Worm (Caenorhabditis elegans) whole organism, early embryonic: ENCODE measurements around the gene D2007.1.

Source experiments
- B0310.2 ChIP-seq: sonication (generic microtip); optimal IDR thresholded peaks from 2 replicates; lab custom pipeline; 2016; ENCODE audit warnings: mild to moderate bottlenecking, missing genetic modification characterization, missing compliant biosample characterization
- aly-1 ChIP-seq: sonication (generic microtip); optimal IDR thresholded peaks from 2 replicates; lab custom pipeline; 2016; ENCODE audit warnings: missing genetic modification characterization, missing compliant biosample characterization
- ama-1 ChIP-seq: fragments of 150-350 bp; optimal IDR thresholded peaks from 2 replicates; lab custom pipeline; 2014
- ceh-13 ChIP-seq: fragments of 200-800 bp; sonication (Bioruptor generic); optimal IDR thresholded peaks from 2 replicates; lab custom pipeline; 2018; ENCODE audit warnings: mild to moderate bottlenecking, missing genetic modification characterization, missing compliant biosample characterization
- ceh-36 ChIP-seq: sonication (generic microtip); optimal IDR thresholded peaks from 2 replicates; lab custom pipeline; 2016; ENCODE audit warnings: missing genetic modification characterization, inconsistent platforms, missing compliant biosample characterization
- ets-7 ChIP-seq: sonication (generic microtip); optimal IDR thresholded peaks from 2 replicates; lab custom pipeline; 2016; ENCODE audit warnings: missing genotype, missing genetic modification characterization, missing compliant biosample characterization
- hmbx-1 ChIP-seq: sonication (generic microtip); optimal IDR thresholded peaks from 2 replicates; lab custom pipeline; 2016; ENCODE audit warnings: mild to moderate bottlenecking, missing genetic modification characterization, missing compliant biosample characterization
- hmg-4 ChIP-seq: fragments of 200-800 bp; sonication (Bioruptor generic); optimal IDR thresholded peaks from 2 replicates; lab custom pipeline; 2018; ENCODE audit warnings: mild to moderate bottlenecking, missing genetic modification characterization, missing compliant biosample characterization
- hnd-1 ChIP-seq: sonication (generic microtip); optimal IDR thresholded peaks from 2 replicates; lab custom pipeline; 2016; ENCODE audit warnings: missing genetic modification characterization, missing compliant biosample characterization
- pes-1 ChIP-seq: fragments of 200-800 bp; sonication (Bioruptor generic); IDR thresholded peaks from 2 replicates; pipeline ENCODE4 v1.3.6; 2022; ENCODE audit warnings: missing genetic modification reagents, missing genetic modification characterization, missing compliant biosample characterization
- scrt-1 ChIP-seq: fragments of 200-800 bp; sonication (Bioruptor generic); IDR thresholded peaks from 2 replicates; pipeline ENCODE4 v1.3.6; 2022; ENCODE audit warnings: missing genetic modification characterization, missing compliant biosample characterization
- tbx-37 ChIP-seq: fragments of 200-800 bp; sonication (Bioruptor generic); conservative IDR thresholded peaks from 2 replicates; pipeline ENCODE4 v1.3.6; 2022; ENCODE audit warnings: missing genetic modification reagents, missing genetic modification characterization, missing compliant biosample characterization

DNA sequence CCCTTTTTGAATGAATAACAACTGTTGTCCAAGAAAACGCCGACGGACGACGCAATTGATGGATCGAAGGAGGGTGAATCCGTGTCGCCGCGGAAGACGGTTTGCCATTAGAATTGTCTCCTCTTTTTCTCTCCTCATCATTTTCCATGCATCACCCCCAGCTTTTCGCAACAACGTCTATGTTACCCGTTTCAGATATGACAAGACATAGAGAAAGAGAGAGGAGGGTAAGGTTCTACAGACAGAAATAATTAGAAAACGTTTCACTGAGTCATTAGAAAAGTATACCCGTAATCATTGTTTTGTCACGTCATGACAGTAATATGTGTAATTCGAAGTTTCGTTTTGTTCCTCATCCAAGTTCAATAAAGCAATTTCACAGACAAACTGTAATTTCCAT, 49.5 kb upstream of the D2007.1 start:
- no peak for TF ChIP-seq ceh-13
- TF ChIP-seq hmg-4, result no peak
- TF ChIP-seq ama-1 (lab: Kevin White, UChicago), result no peak
- no peak for TF ChIP-seq ceh-36 (tag; lab: Kevin White, UChicago)
- no peak for TF ChIP-seq aly-1 (tag; lab: Kevin White, UChicago)
- no peak for TF ChIP-seq ets-7 (tag; lab: Kevin White, UChicago)
- no peak for TF ChIP-seq hnd-1 (tag; lab: Kevin White, UChicago)
- TF ChIP-seq B0310.2 (tag; lab: Kevin White, UChicago), result no peak
- TF ChIP-seq pes-1 (GFP tag; lab: Robert Waterston, UW), result no peak
- TF ChIP-seq hmbx-1 (tag; lab: Kevin White, UChicago), result no peak
- TF ChIP-seq scrt-1 (GFP tag; lab: Robert Waterston, UW), result no peak
- no peak for TF ChIP-seq tbx-37 (GFP tag; lab: Robert Waterston, UW)
